Fruit fly (Drosophila melanogaster) whole organism, adult: ENCODE results near the gene obst-G.

Experiments
- CG11617 ChIP-seq: fragments of 200-800 bp; sonication (Bioruptor generic); optimal IDR thresholded peaks from 2 replicates; lab custom pipeline; 2017; ENCODE audit warnings: mild to moderate bottlenecking, missing biosample characterization, missing genetic modification reagents, missing genetic modification characterization
- CG12768 ChIP-seq: fragments of 200-800 bp; sonication (Bioruptor generic); optimal IDR thresholded peaks from 2 replicates; lab custom pipeline; 2017; ENCODE audit warnings: missing biosample characterization, missing genetic modification characterization, mild to moderate bottlenecking, moderate library complexity, missing genetic modification reagents
- CG14711 ChIP-seq: fragments of 200-800 bp; sonication (Bioruptor generic); optimal IDR thresholded peaks from 2 replicates; lab custom pipeline; 2018; ENCODE audit warnings: missing biosample characterization, mild to moderate bottlenecking, missing genetic modification characterization, moderate library complexity
- CG1620 ChIP-seq: fragments of 200-800 bp; sonication (Bioruptor generic); optimal IDR thresholded peaks from 2 replicates; lab custom pipeline; 2016; ENCODE audit warnings: missing biosample characterization, missing genetic modification characterization
- CG33017 ChIP-seq: fragments of 200-800 bp; sonication (Bioruptor generic); optimal IDR thresholded peaks from 2 replicates; lab custom pipeline; 2018; ENCODE audit warnings: missing biosample characterization, mild to moderate bottlenecking, missing genetic modification characterization, moderate library complexity
- CG5204 ChIP-seq: fragments of 200-800 bp; sonication (Bioruptor generic); optimal IDR thresholded peaks from 2 replicates; lab custom pipeline; 2016; ENCODE audit warnings: missing biosample characterization, missing genetic modification characterization
- CG7045 ChIP-seq: fragments of 200-800 bp; sonication (Bioruptor generic); optimal IDR thresholded peaks from 2 replicates; lab custom pipeline; 2017; ENCODE audit warnings: missing biosample characterization, mild to moderate bottlenecking, missing genetic modification characterization
- CG7101 ChIP-seq: fragments of 200-800 bp; sonication (Bioruptor generic); optimal IDR thresholded peaks from 2 replicates; lab custom pipeline; 2018; ENCODE audit warnings: missing biosample characterization, mild to moderate bottlenecking, missing genetic modification characterization, moderate library complexity
- Clk ChIP-seq: fragments of 200-800 bp; sonication (Bioruptor generic); optimal IDR thresholded peaks from 2 replicates; lab custom pipeline; 2017; ENCODE audit warnings: missing biosample characterization, missing genetic modification characterization
- Crg-1 ChIP-seq: fragments of 200-800 bp; sonication (Bioruptor generic); optimal IDR thresholded peaks from 2 replicates; lab custom pipeline; 2016; ENCODE audit warnings: missing biosample characterization, missing genetic modification characterization
- Hr96 ChIP-seq: fragments of 200-800 bp; sonication (Bioruptor generic); optimal IDR thresholded peaks from 2 replicates; lab custom pipeline; 2016; ENCODE audit warnings: missing biosample characterization, missing genetic modification characterization
- Mnt ChIP-seq: fragments of 200-800 bp; sonication (Bioruptor generic); optimal IDR thresholded peaks from 2 replicates; lab custom pipeline; 2016; ENCODE audit warnings: missing biosample characterization, mild to moderate bottlenecking, missing genetic modification characterization
- bab1 ChIP-seq: fragments of 200-800 bp; sonication (Bioruptor generic); optimal IDR thresholded peaks from 3 replicates; lab custom pipeline; 2019; ENCODE audit warnings: missing biosample characterization, mild to moderate bottlenecking, missing genetic modification characterization, moderate library complexity
- cic ChIP-seq: fragments of 200-800 bp; sonication (Bioruptor generic); optimal IDR thresholded peaks from 2 replicates; lab custom pipeline; 2017; ENCODE audit warnings: missing biosample characterization, mild to moderate bottlenecking, missing genetic modification characterization, moderate library complexity
- cnc ChIP-seq, 2 experiments: fragments of >200 bp; optimal IDR thresholded peaks; 2 replicates each; lab custom pipeline; 2017
- kay ChIP-seq: fragments of 200-800 bp; sonication (Bioruptor generic); peaks from one replicate; lab custom pipeline; 2016; ENCODE audit warnings: missing biosample characterization, missing genetic modification characterization, borderline replicate concordance
- ovo ChIP-seq: fragments of 200-800 bp; sonication (Bioruptor generic); optimal IDR thresholded peaks from 2 replicates; lab custom pipeline; 2016; ENCODE audit warnings: missing biosample characterization, missing genetic modification characterization
- pad ChIP-seq: fragments of 200-800 bp; sonication (Bioruptor generic); optimal IDR thresholded peaks from 3 replicates; lab custom pipeline; 2017; ENCODE audit warnings: missing biosample characterization, missing genetic modification characterization, mild to moderate bottlenecking, moderate library complexity, missing genetic modification reagents
- tj ChIP-seq: fragments of 200-800 bp; sonication (Bioruptor generic); optimal IDR thresholded peaks from 3 replicates; lab custom pipeline; 2017; ENCODE audit warnings: missing biosample characterization, mild to moderate bottlenecking, missing genetic modification characterization, moderate library complexity
- toe ChIP-seq: fragments of 200-800 bp; sonication (Bioruptor generic); optimal IDR thresholded peaks from 2 replicates; lab custom pipeline; 2016; ENCODE audit warnings: missing biosample characterization, missing genetic modification characterization

The obst-G gene

DNA sequence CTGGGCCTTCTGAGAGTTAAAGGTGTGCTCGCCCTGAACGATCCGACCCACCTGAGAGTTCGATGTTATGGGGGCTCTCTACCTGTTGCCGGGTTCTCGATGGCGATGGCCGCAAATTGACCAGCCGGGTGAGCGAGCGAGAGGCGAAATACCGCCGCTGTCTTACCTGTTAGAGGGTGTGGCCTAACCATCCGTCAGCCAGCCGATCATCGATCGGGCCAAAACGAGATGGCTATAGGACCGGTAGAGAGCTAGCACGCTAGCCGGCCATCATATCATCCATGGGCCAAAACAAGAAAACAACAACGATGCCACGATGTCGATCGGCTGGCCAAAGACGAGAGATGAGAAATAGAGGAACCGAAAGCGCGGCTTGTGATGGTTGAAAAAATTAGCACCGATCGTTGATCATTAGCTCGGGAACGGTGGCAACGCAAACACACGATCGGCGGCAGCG lies 25.8 kb downstream of the obst-G start, which contains the start of gene byn:
byn (plus strand) TSS at position 407 of the 457 bp plus-strand sequence.
- TF ChIP-seq kay (GFP tag; lab: Kevin White, UChicago) (no peak), toe (GFP tag; lab: Kevin White, UChicago) (no peak), CG14711 (tag; lab: Kevin White, UChicago) (no peak), CG33017 (tag; lab: Kevin White, UChicago) (no peak), CG7101 (no peak), Crg-1 (GFP tag; lab: Kevin White, UChicago) (no peak), cic (GFP tag; lab: Kevin White, UChicago) (no peak), Clk (GFP tag; lab: Kevin White, UChicago) (no peak), CG7045 (GFP tag; lab: Kevin White, UChicago) (no peak), CG12768 (GFP tag; lab: Kevin White, UChicago) (no peak), CG11617 (GFP tag; lab: Kevin White, UChicago) (no peak), Hr96 (GFP tag; lab: Kevin White, UChicago) (no peak), CG1620 (GFP tag; lab: Kevin White, UChicago) (no peak), cnc (optimal IDR thresholded peaks at IDR 0.05; lab: Kevin White, UChicago) (no peak), ovo (GFP tag; lab: Kevin White, UChicago) (no peak), tj (GFP tag; lab: Kevin White, UChicago) (no peak), Mnt (GFP tag; lab: Kevin White, UChicago) (no peak), pad (GFP tag; lab: Kevin White, UChicago) (no peak)

DNA sequence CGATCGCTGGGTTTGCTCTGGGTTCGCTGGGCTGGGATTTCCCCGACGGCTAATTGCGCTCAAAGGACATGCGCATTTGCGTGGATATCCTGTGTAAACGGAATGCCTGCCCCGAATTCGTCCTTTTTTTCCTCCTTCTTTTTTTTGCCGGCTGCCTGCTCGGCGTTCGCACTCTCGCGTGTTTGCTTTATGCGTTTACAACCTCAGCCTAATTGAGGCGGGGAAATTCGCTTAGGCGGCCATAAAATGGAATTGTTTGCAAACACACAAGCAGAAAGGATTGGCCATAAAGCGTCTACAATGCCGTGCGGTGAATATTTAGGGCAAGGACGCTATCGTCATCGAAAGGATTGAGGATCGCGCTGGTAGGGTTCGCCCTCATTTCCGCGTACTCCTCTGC lies 27.7 kb downstream of the obst-G start:
- no peak for TF ChIP-seq tj (GFP tag; lab: Kevin White, UChicago)
- TF ChIP-seq Clk (GFP tag; lab: Kevin White, UChicago): no peak
- no peak for TF ChIP-seq Mnt (GFP tag; lab: Kevin White, UChicago)
- TF ChIP-seq CG5204 (GFP tag; lab: Kevin White, UChicago): no peak
- no peak for TF ChIP-seq bab1 (GFP tag; lab: Kevin White, UChicago)
- no peak for TF ChIP-seq CG11617 (GFP tag; lab: Kevin White, UChicago)

DNA sequence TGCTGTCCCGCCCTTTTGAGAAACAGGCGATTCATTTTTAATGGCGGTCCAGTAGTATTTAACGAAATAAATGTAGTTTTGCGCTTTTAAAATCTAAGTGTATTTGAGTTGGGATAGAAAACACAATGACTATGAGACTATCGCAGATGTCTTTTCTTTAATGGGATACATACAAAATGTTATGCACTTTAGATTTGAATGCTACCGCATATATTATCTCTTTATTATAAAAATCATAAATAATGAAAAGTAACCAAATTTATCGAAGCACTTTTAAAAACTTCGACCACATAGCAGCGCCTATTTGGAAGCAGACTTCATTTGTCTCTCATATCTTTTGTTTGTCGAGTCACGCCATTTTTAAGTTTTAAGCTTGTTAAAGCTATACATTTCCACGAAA lies 28.5 kb downstream of the obst-G start, which contains the start of gene SdhAL:
SdhAL (minus strand) TSS at position 101 of the 400 bp plus-strand sequence.
- peak; percentile 2 for TF ChIP-seq kay (GFP tag; lab: Kevin White, UChicago)
- TF ChIP-seq bab1 (GFP tag; lab: Kevin White, UChicago): no peak
- TF ChIP-seq cic (GFP tag; lab: Kevin White, UChicago): no peak

DNA sequence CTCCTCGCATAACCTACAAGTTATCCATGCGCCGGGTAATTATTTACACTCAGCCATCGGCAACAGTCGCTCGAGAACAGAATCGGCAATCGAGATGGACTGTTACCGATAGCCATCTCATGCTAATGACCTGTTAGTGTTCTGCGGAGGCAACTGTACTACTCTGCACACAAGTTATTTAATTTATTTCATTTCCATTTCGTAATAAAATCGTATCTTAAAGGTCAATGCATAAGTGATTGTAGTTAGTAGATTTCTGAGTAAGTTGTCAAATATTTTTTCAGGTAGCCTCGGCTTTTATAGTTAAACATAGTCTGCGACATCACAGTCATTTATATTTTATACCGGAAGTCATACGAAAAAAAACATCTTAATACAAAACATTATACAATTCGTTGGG lies 31.9 kb downstream of the obst-G start, which contains the start of gene CG11588:
CG11588 (plus strand) TSS at position 301 of the 400 bp plus-strand sequence.
- TF ChIP-seq cic (GFP tag; lab: Kevin White, UChicago): no peak
- no peak for TF ChIP-seq cnc (optimal IDR thresholded peaks at IDR 0.05; lab: Kevin White, UChicago)
- no peak for TF ChIP-seq bab1 (GFP tag; lab: Kevin White, UChicago)
- TF ChIP-seq CG12768 (GFP tag; lab: Kevin White, UChicago): no peak
- TF ChIP-seq tj (GFP tag; lab: Kevin White, UChicago): no peak
- TF ChIP-seq CG1620 (GFP tag; lab: Kevin White, UChicago): no peak
- no peak for TF ChIP-seq Crg-1 (GFP tag; lab: Kevin White, UChicago)
- no peak for TF ChIP-seq toe (GFP tag; lab: Kevin White, UChicago)
- TF ChIP-seq CG14711 (tag; lab: Kevin White, UChicago): no peak
- no peak for TF ChIP-seq Hr96 (GFP tag; lab: Kevin White, UChicago)
- TF ChIP-seq CG7045 (GFP tag; lab: Kevin White, UChicago): no peak
- TF ChIP-seq pad (GFP tag; lab: Kevin White, UChicago): no peak
- TF ChIP-seq CG5204 (GFP tag; lab: Kevin White, UChicago): no peak
- no peak for TF ChIP-seq Clk (GFP tag; lab: Kevin White, UChicago)
- TF ChIP-seq ovo (GFP tag; lab: Kevin White, UChicago): no peak
- no peak for TF ChIP-seq CG7101
- no peak for TF ChIP-seq Mnt (GFP tag; lab: Kevin White, UChicago)
- TF ChIP-seq kay (GFP tag; lab: Kevin White, UChicago): no peak
- TF ChIP-seq CG33017 (tag; lab: Kevin White, UChicago): no peak

DNA sequence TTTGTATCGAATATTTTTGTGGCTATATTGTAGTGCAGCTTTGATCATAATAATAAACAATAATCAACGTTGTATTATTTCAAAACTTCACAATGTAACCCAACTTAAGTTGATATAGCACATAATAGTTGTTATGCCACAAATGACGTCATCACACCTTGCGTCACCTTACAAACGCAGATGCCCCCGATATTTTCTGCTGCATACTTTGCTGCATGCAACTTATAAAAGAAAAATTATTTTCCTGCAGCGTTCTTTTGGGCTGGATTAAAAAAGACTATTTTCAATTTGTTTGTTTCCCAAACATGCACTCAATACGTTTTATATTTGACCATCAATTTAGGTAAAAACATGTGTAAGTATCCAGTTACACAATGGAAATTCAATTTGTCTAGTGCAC lies 34.9 kb downstream of the obst-G start:
- TF ChIP-seq CG7045 (GFP tag; lab: Kevin White, UChicago): no peak
- no peak for TF ChIP-seq CG5204 (GFP tag; lab: Kevin White, UChicago)
- no peak for TF ChIP-seq kay (GFP tag; lab: Kevin White, UChicago)
- no peak for TF ChIP-seq CG11617 (GFP tag; lab: Kevin White, UChicago)
- no peak for TF ChIP-seq CG7101
- TF ChIP-seq Mnt (GFP tag; lab: Kevin White, UChicago): no peak
- TF ChIP-seq CG1620 (GFP tag; lab: Kevin White, UChicago): no peak
- no peak for TF ChIP-seq ovo (GFP tag; lab: Kevin White, UChicago)
- TF ChIP-seq toe (GFP tag; lab: Kevin White, UChicago): no peak
- no peak for TF ChIP-seq cic (GFP tag; lab: Kevin White, UChicago)
- no peak for TF ChIP-seq Hr96 (GFP tag; lab: Kevin White, UChicago)
- TF ChIP-seq bab1 (GFP tag; lab: Kevin White, UChicago): no peak
- TF ChIP-seq cnc (optimal IDR thresholded peaks at IDR 0.05; lab: Kevin White, UChicago): no peak
- TF ChIP-seq CG33017 (tag; lab: Kevin White, UChicago): no peak
- no peak for TF ChIP-seq tj (GFP tag; lab: Kevin White, UChicago)
- no peak for TF ChIP-seq Crg-1 (GFP tag; lab: Kevin White, UChicago)
- TF ChIP-seq CG12768 (GFP tag; lab: Kevin White, UChicago): no peak
- no peak for TF ChIP-seq CG14711 (tag; lab: Kevin White, UChicago)
- TF ChIP-seq pad (GFP tag; lab: Kevin White, UChicago): no peak
